Worm (Caenorhabditis elegans): ENCODE measurements around the gene M02D8.6.

The M02D8.6 gene

ce11 chrX:8718153-8718552 lies 13.6 kb downstream of the M02D8.6 start (continued):
- TF ChIP-seq T20F7.1 (GFP tag; optimal IDR thresholded peaks at IDR 0.05): peak; percentile 34
- no peak for TF ChIP-seq daf-8 (GFP tag; IDR thresholded peaks at IDR 0.05)
- no peak for TF ChIP-seq madf-5 (GFP tag; IDR thresholded peaks at IDR 0.05)
- no peak for TF ChIP-seq zfp-3 (GFP tag; conservative IDR thresholded peaks at IDR 0.05)
- TF ChIP-seq F10B5.3 (tag; optimal IDR thresholded peaks at IDR 0.05): no peak
- no peak for TF ChIP-seq mxl-3 (GFP tag; optimal IDR thresholded peaks at IDR 0.05)
- no peak for TF ChIP-seq daf-16 (GFP tag; optimal IDR thresholded peaks at IDR 0.05)
- TF ChIP-seq daf-16 (tag; optimal IDR thresholded peaks at IDR 0.05): peak; percentile 71
- no peak for TF ChIP-seq fkh-10 (GFP tag; optimal IDR thresholded peaks at IDR 0.05)
- TF ChIP-seq sdz-12 (GFP tag; optimal IDR thresholded peaks at IDR 0.05): no peak
- TF ChIP-seq dmd-8 (GFP tag; IDR thresholded peaks at IDR 0.05): no peak
- no peak for TF ChIP-seq nhr-237 (tag; optimal IDR thresholded peaks at IDR 0.05)
- TF ChIP-seq unc-130 (GFP tag; optimal IDR thresholded peaks at IDR 0.05): no peak
- no peak for TF ChIP-seq unc-39 (tag; optimal IDR thresholded peaks at IDR 0.05)
- TF ChIP-seq nhr-10 (tag; optimal IDR thresholded peaks at IDR 0.05): no peak
- peak; percentile 42 for TF ChIP-seq nhr-28 (tag; optimal IDR thresholded peaks at IDR 0.05)
- TF ChIP-seq nhr-77 (tag; optimal IDR thresholded peaks at IDR 0.05): peak; percentile 93
- TF ChIP-seq ceh-44 (GFP tag; IDR thresholded peaks at IDR 0.05): no peak
- TF ChIP-seq ctbp-1 (GFP tag; IDR thresholded peaks at IDR 0.05): no peak

- TF ChIP-seq aha-1 (tag) (peak; percentile 25), dmd-8 (GFP tag; IDR thresholded peaks at IDR 0.05) (no peak), Y105C5A.15 (GFP tag; IDR thresholded peaks at IDR 0.05) (no peak), unc-39 (tag; optimal IDR thresholded peaks at IDR 0.05) (no peak), dve-1 (tag; optimal IDR thresholded peaks at IDR 0.05; ENCODE audit: insufficient read depth) (peak; percentile 13), sdz-12 (GFP tag; optimal IDR thresholded peaks at IDR 0.05) (no peak), lim-7 (GFP tag; IDR thresholded peaks at IDR 0.05) (no peak), T26A8.4 (GFP tag; IDR thresholded peaks at IDR 0.05) (no peak), Y48G9A.11 (GFP tag; IDR thresholded peaks at IDR 0.05) (no peak), nhr-76 (tag; optimal IDR thresholded peaks at IDR 0.05) (no peak), unc-62 (GFP tag; optimal IDR thresholded peaks at IDR 0.05 in 1 of 2) (peak in 1 of 2 experiments; percentile 60), unc-62 (tag; optimal IDR thresholded peaks at IDR 0.05) (no peak), nhr-77 (tag; optimal IDR thresholded peaks at IDR 0.05) (no peak)
Measured at ce11 chrX:8716822-8717221, 14.9 kb downstream of the M02D8.6 start, which contains the start of gene F53A9.7. TSS of gene F53A9.7 (minus strand) at chrX:8716922.

- TF ChIP-seq tra-1 (GFP tag; IDR thresholded peaks at IDR 0.05) (no peak), dve-1 (tag; optimal IDR thresholded peaks at IDR 0.05; ENCODE audit: insufficient read depth) (peak; percentile 42), aha-1 (tag) (peak; percentile 16), lin-1 (GFP tag; IDR thresholded peaks at IDR 0.05) (no peak), D1046.2 (GFP tag; IDR thresholded peaks at IDR 0.05) (no peak), F37D6.2 (tag; optimal IDR thresholded peaks at IDR 0.05) (no peak), F26F4.8 (GFP tag; conservative IDR thresholded peaks at IDR 0.05) (no peak), dmd-8 (GFP tag; IDR thresholded peaks at IDR 0.05) (no peak), daf-16 (GFP tag; optimal IDR thresholded peaks at IDR 0.05) (no peak), daf-16 (tag; optimal IDR thresholded peaks at IDR 0.05) (peak; percentile 66), nhr-11 (tag; optimal IDR thresholded peaks at IDR 0.05) (no peak), arid-1 (GFP tag; conservative IDR thresholded peaks at IDR 0.05) (no peak), spr-1 (tag; optimal IDR thresholded peaks at IDR 0.05) (no peak), php-3 (GFP tag; IDR thresholded peaks at IDR 0.05) (0 out of 2 replicates have a peak, but pooled peaks have one; percentile 10), mep-1 (tag; optimal IDR thresholded peaks at IDR 0.05) (no peak), pha-4 (GFP tag; IDR thresholded peaks at IDR 0.05) (no peak), pha-4 (tag; optimal IDR thresholded peaks at IDR 0.05) (no peak), dmd-6 (GFP tag; IDR thresholded peaks at IDR 0.05) (peak; percentile 42), hlh-30 (tag; optimal IDR thresholded peaks at IDR 0.05; ENCODE audit: insufficient read depth) (no peak), egl-43 (GFP tag; IDR thresholded peaks at IDR 0.05) (no peak), nhr-237 (tag; optimal IDR thresholded peaks at IDR 0.05) (no peak), ces-1 (GFP tag; optimal IDR thresholded peaks at IDR 0.05) (no peak), madf-9 (GFP tag; conservative IDR thresholded peaks at IDR 0.05) (no peak), ztf-11 (tag; optimal IDR thresholded peaks at IDR 0.05) (no peak)
Measured at ce11 chrX:8714845-8715244, 16.9 kb downstream of the M02D8.6 start.

All from whole organism, L4 larva.